Worm (Caenorhabditis elegans) whole organism, L4 larva: ENCODE measurements around the gene srx-33.

ENCODE experiments used
- F37D6.2 ChIP-seq: sonication (generic microtip); optimal IDR thresholded peaks from 2 replicates; lab custom pipeline; 2016; ENCODE audit warnings: mild to moderate bottlenecking, missing genetic modification characterization, missing compliant biosample characterization
- T20F7.1 ChIP-seq: fragments of 200-800 bp; sonication (Bioruptor generic); optimal IDR thresholded peaks from 2 replicates; lab custom pipeline; 2018; ENCODE audit warnings: mild to moderate bottlenecking, missing genetic modification characterization, missing compliant biosample characterization
- Y105C5A.15 ChIP-seq: fragments of 200-800 bp; sonication (Bioruptor generic); IDR thresholded peaks from 2 replicates; pipeline ENCODE4 v1.3.6; 2022; ENCODE audit warnings: missing genetic modification characterization, missing compliant biosample characterization
- ZK337.2 ChIP-seq: fragments of 200-800 bp; sonication (Bioruptor generic); IDR thresholded peaks from 2 replicates; pipeline ENCODE4 v1.3.6; 2022; ENCODE audit warnings: missing genetic modification reagents, missing genetic modification characterization, missing compliant biosample characterization
- aha-1 ChIP-seq: fragments of 150-350 bp; peaks from one replicate; lab custom pipeline; 2014; ENCODE audit warnings: missing biosample characterization, missing genetic modification characterization
- ceh-28 ChIP-seq: fragments of 150-350 bp; optimal IDR thresholded peaks from 2 replicates; lab custom pipeline; 2014; ENCODE audit warnings: missing biosample characterization, missing genetic modification reagents, missing genetic modification characterization
- ceh-62 ChIP-seq: sonication (generic microtip); optimal IDR thresholded peaks from 2 replicates; lab custom pipeline; 2017; ENCODE audit warnings: missing biosample characterization, missing genetic modification characterization
- ceh-82 ChIP-seq: sonication (generic microtip); optimal IDR thresholded peaks from 2 replicates; lab custom pipeline; 2017; ENCODE audit warnings: missing biosample characterization, missing genetic modification characterization
- daf-16 ChIP-seq, 3 experiments: sonication (generic microtip); optimal IDR thresholded peaks; 2 replicates each; lab custom pipeline; 2016 to 2017; ENCODE audit warnings: missing genetic modification characterization in 3 of 3, missing genetic modification reagents in 3 of 3, mild to moderate bottlenecking in 2 of 3, missing compliant biosample characterization in 2 of 3, missing biosample characterization in 1 of 3, moderate library complexity in 1 of 3
- daf-19 ChIP-seq: fragments of 200-800 bp; sonication (Bioruptor generic); conservative IDR thresholded peaks from 2 replicates; pipeline ENCODE4 v1.3.6; 2022; ENCODE audit warnings: missing genetic modification characterization, missing compliant biosample characterization
- dmd-6 ChIP-seq: fragments of 200-800 bp; sonication (Bioruptor generic); IDR thresholded peaks from 2 replicates; pipeline ENCODE4 v1.3.6; 2022; ENCODE audit warnings: missing genetic modification reagents, missing genetic modification characterization, missing compliant biosample characterization
- dve-1 ChIP-seq: sonication (generic microtip); optimal IDR thresholded peaks from 2 replicates; lab custom pipeline; 2017; ENCODE audit warnings: antibody characterized with exemption, mild to moderate bottlenecking, missing genetic modification characterization, missing compliant biosample characterization; ENCODE audit not compliant: insufficient read depth
- hlh-11 ChIP-seq: fragments of 200-800 bp; sonication (Bioruptor generic); optimal IDR thresholded peaks from 2 replicates; lab custom pipeline; 2018; ENCODE audit warnings: mild to moderate bottlenecking, missing genetic modification characterization, missing compliant biosample characterization
- hlh-30 ChIP-seq: sonication (generic microtip); optimal IDR thresholded peaks from 2 replicates; lab custom pipeline; 2017; ENCODE audit warnings: antibody characterized with exemption, mild to moderate bottlenecking, missing genetic modification characterization, missing compliant biosample characterization; ENCODE audit not compliant: insufficient read depth
- hmg-1.1 ChIP-seq: fragments of 200-800 bp; sonication (Bioruptor generic); IDR thresholded peaks from 2 replicates; pipeline ENCODE4 v1.3.6; 2022; ENCODE audit warnings: missing genetic modification reagents, missing genetic modification characterization, missing compliant biosample characterization
- lin-15B ChIP-seq: fragments of 150-350 bp; sonication (generic microtip); optimal IDR thresholded peaks from 3 replicates; lab custom pipeline; 2014; ENCODE audit warnings: missing biosample characterization, missing genetic modification characterization
- madf-5 ChIP-seq, 2 experiments: fragments of 200-800 bp; sonication (Bioruptor generic); IDR thresholded peaks; 2 replicates each; pipeline ENCODE4 v1.3.6; 2022; ENCODE audit warnings: missing compliant biosample characterization in 2 of 2, missing genetic modification characterization in 2 of 2
- nhr-102 ChIP-seq: sonication (generic microtip); optimal IDR thresholded peaks from 2 replicates; lab custom pipeline; 2016; ENCODE audit warnings: mild to moderate bottlenecking, missing genetic modification characterization, moderate library complexity, missing compliant biosample characterization
- nhr-237 ChIP-seq: sonication (generic microtip); optimal IDR thresholded peaks from 2 replicates; lab custom pipeline; 2017; ENCODE audit warnings: missing biosample characterization, missing genetic modification characterization
- nhr-28 ChIP-seq: fragments of 150-350 bp; optimal IDR thresholded peaks from 2 replicates; lab custom pipeline; 2014; ENCODE audit warnings: missing biosample characterization, missing genetic modification characterization
- nhr-41 ChIP-seq: fragments of 200-800 bp; sonication (Bioruptor generic); IDR thresholded peaks from 2 replicates; pipeline ENCODE4 v1.3.6; 2022; ENCODE audit warnings: missing genetic modification reagents, missing genetic modification characterization, missing compliant biosample characterization
- nhr-42 ChIP-seq: fragments of 200-800 bp; sonication (Bioruptor generic); IDR thresholded peaks from 2 replicates; pipeline ENCODE4 v1.3.6; 2022; ENCODE audit warnings: missing genetic modification characterization, missing compliant biosample characterization
- nhr-48 ChIP-seq: sonication (generic microtip); optimal IDR thresholded peaks from 2 replicates; lab custom pipeline; 2016; ENCODE audit warnings: mild to moderate bottlenecking, missing genetic modification characterization, missing compliant biosample characterization
- nhr-76 ChIP-seq: fragments of 150-350 bp; optimal IDR thresholded peaks from 2 replicates; lab custom pipeline; 2014; ENCODE audit warnings: missing biosample characterization, missing genetic modification characterization
- nhr-77 ChIP-seq: fragments of 150-350 bp; optimal IDR thresholded peaks from 2 replicates; lab custom pipeline; 2014; ENCODE audit warnings: missing biosample characterization, missing genetic modification characterization
- php-3 ChIP-seq: fragments of 200-800 bp; sonication (Bioruptor generic); IDR thresholded peaks from 2 replicates; pipeline ENCODE4 v1.3.6; 2022; ENCODE audit warnings: missing genetic modification reagents, missing genetic modification characterization, missing compliant biosample characterization
- pqm-1 ChIP-seq: sonication (generic microtip); optimal IDR thresholded peaks from 2 replicates; lab custom pipeline; 2017; ENCODE audit warnings: missing biosample characterization, missing genetic modification characterization
- saeg-2 ChIP-seq: fragments of 200-800 bp; sonication (Bioruptor generic); IDR thresholded peaks from 2 replicates; pipeline ENCODE4 v1.3.6; 2022; ENCODE audit warnings: missing genetic modification reagents, missing genetic modification characterization, missing compliant biosample characterization
- sdz-12 ChIP-seq: fragments of 200-800 bp; sonication (Bioruptor generic); optimal IDR thresholded peaks from 2 replicates; lab custom pipeline; 2018; ENCODE audit warnings: mild to moderate bottlenecking, missing genetic modification characterization, missing compliant biosample characterization
- snpc-4 ChIP-seq: fragments of 150-350 bp; optimal IDR thresholded peaks from 2 replicates; lab custom pipeline; 2014; ENCODE audit warnings: missing biosample characterization, missing genetic modification characterization
- tra-1 ChIP-seq: fragments of 200-800 bp; sonication (Bioruptor generic); IDR thresholded peaks from 2 replicates; pipeline ENCODE4 v1.3.6; 2022; ENCODE audit warnings: missing genetic modification reagents, missing genetic modification characterization, missing compliant biosample characterization
- unc-39 ChIP-seq: sonication (generic microtip); optimal IDR thresholded peaks from 2 replicates; lab custom pipeline; 2017; ENCODE audit warnings: missing biosample characterization, missing genetic modification characterization
- zfp-2 ChIP-seq: sonication (generic microtip); optimal IDR thresholded peaks from 2 replicates; lab custom pipeline; 2016; ENCODE audit warnings: mild to moderate bottlenecking, missing genetic modification characterization, missing compliant biosample characterization
- ztf-11 ChIP-seq: fragments of 150-350 bp; optimal IDR thresholded peaks from 2 replicates; lab custom pipeline; 2014; ENCODE audit warnings: missing biosample characterization, missing genetic modification characterization

srx-33 gene

DNA sequence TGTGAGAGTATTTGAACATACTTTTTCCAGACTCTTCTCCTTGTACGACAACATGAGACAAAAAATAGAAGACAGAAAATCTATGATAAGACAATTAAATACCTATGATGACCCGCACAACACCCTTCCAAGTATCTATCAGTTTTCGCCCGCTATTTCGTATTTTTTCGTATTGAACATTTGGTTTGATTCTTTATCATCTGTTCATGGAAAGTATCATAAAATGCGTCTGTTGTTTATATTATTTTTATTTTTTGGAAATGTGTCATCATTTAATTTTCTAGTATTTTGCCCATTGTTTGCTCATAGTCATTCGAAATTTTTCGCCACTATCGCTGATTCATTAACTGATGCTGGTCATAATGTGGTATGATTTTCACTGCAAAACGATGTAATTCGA is 38.4 kb upstream of the srx-33 start, which contains the start of gene ugt-39:
Gene ugt-39, plus strand, starts transcription at position 54 of the 400 bp plus-strand sequence.
- TF ChIP-seq dmd-6: peak; percentile 70
- no peak for TF ChIP-seq daf-16 (GFP tag; optimal IDR thresholded peaks at IDR 0.05; lab: Kevin White, UChicago)
- TF ChIP-seq daf-16 (tag; optimal IDR thresholded peaks at IDR 0.05; lab: Kevin White, UChicago): peak; percentile 91
- 0 out of 2 replicates have a peak, but pooled peaks have one; percentile 47 for TF ChIP-seq php-3 (GFP tag; lab: Robert Waterston, UW)
- TF ChIP-seq tra-1 (GFP tag; lab: Robert Waterston, UW): no peak
- TF ChIP-seq dve-1 (tag; lab: Kevin White, UChicago): peak; percentile 16
- peak; percentile 68 for TF ChIP-seq nhr-102 (tag; lab: Kevin White, UChicago)
- TF ChIP-seq sdz-12 (GFP tag; lab: Kevin White, UChicago): no peak
- TF ChIP-seq nhr-28 (tag; lab: Kevin White, UChicago): peak; percentile 87
- TF ChIP-seq hlh-30 (tag; lab: Kevin White, UChicago): peak; percentile 1
- no peak for TF ChIP-seq nhr-42
- TF ChIP-seq hlh-11 (tag; lab: Kevin White, UChicago): peak; percentile 52
- TF ChIP-seq nhr-77: peak; percentile 28
- TF ChIP-seq ceh-28 (tag; lab: Kevin White, UChicago): no peak

DNA sequence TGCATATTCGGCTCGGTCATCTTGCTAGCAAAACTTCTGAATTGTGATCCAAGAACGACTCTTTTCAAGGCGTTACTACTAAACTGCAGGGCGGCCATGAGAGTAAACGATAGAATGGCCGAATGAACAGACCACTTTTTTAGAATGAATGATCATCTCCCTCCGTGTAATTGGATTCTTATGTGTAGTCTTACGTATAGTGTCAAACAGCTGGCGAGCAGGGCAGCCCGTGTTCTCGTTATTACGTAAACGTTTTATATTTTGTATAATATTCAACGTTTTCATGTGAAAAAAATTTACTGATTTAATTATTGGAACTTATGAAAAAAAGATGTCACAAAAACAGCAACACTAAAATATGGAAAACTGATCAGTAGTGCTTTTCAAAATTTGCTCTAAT is 37.4 kb upstream of the srx-33 start, which contains the start of gene F10D2.10:
Gene F10D2.10, minus strand, starts transcription at position 101 of the 400 bp plus-strand sequence.
- TF ChIP-seq Y105C5A.15 (GFP tag; lab: Robert Waterston, UW) (no peak), aha-1 (peak; percentile 68)

DNA sequence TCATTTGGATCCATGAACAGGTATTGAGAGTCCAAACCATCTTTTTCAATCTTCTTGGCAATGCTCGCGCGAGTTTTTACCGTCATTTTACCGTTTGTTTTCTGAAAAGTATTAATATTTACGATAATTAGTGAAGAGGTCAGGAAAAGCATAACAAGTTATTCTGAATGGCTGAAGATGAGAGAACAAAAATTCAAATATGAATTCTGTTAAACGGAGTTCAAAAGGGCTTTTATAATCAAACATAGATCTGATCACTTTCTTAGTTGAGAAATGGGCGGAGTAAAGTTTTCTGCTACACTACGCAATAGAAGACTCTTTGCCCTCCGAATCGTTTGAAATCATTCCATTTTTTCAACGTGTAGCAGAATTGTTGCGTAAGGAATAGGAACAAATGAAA is 34.4 kb upstream of the srx-33 start, which contains the start of gene fat-7:
Gene fat-7, minus strand, starts transcription at position 101 of the 400 bp plus-strand sequence.
- no peak for TF ChIP-seq nhr-41 (GFP tag; lab: Robert Waterston, UW)
- no peak for TF ChIP-seq lin-15B (tag; lab: Kevin White, UChicago)
- TF ChIP-seq ZK337.2 (GFP tag; lab: Robert Waterston, UW): no peak
- no peak for TF ChIP-seq unc-39
- TF ChIP-seq ceh-62 (tag; lab: Kevin White, UChicago): no peak
- TF ChIP-seq F37D6.2 (tag; lab: Kevin White, UChicago): no peak
- TF ChIP-seq ceh-82 (tag; lab: Kevin White, UChicago): no peak
- no peak for TF ChIP-seq snpc-4 (tag; lab: Kevin White, UChicago)
- TF ChIP-seq nhr-48 (tag; lab: Kevin White, UChicago): no peak
- no peak for TF ChIP-seq saeg-2 (GFP tag; lab: Robert Waterston, UW)
- TF ChIP-seq madf-5 (GFP tag; IDR thresholded peaks at IDR 0.05; lab: Robert Waterston, UW): no peak
- TF ChIP-seq nhr-237 (tag; lab: Kevin White, UChicago): no peak
- TF ChIP-seq daf-19 (GFP tag; lab: Robert Waterston, UW): no peak
- no peak for TF ChIP-seq ztf-11 (tag; lab: Kevin White, UChicago)
- no peak for TF ChIP-seq dve-1 (tag; lab: Kevin White, UChicago)
- TF ChIP-seq zfp-2 (tag; lab: Kevin White, UChicago): no peak
- no peak for TF ChIP-seq nhr-76 (tag; lab: Kevin White, UChicago)

DNA sequence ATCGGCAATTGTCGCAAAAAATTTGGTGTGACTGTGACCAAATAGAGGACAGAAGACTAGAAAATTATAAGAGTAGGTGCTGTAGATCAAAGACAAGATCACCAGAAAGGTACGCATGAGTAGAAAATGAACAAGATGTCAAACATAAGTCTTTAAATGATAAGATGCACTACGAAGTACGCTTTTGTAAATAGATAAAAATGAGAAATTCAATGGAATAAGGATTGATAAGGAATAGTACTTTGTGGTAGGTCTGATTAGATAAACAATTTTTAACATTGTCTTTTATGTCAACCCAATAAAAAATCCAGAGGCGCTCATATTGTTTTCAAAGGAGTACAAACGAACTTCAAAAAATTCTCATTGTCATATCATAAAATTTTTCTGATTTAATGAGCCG is 31.9 kb upstream of the srx-33 start, which contains the start of gene F10D2.8:
Gene F10D2.8, minus strand, starts transcription at position 145 of the 400 bp plus-strand sequence.
- TF ChIP-seq nhr-28 (tag; lab: Kevin White, UChicago) (peak; percentile 99), dve-1 (tag; lab: Kevin White, UChicago) (peak; percentile 69), hmg-1.1 (GFP tag; lab: Robert Waterston, UW) (no peak), pqm-1 (peak; percentile 62), dmd-6 (peak; percentile 85), nhr-48 (tag; lab: Kevin White, UChicago) (peak; percentile 36), T20F7.1 (GFP tag; lab: Kevin White, UChicago) (no peak), nhr-77 (peak; percentile 26), nhr-102 (tag; lab: Kevin White, UChicago) (peak; percentile 52), daf-16 (GFP tag; optimal IDR thresholded peaks at IDR 0.05; lab: Kevin White, UChicago) (no peak), daf-16 (tag; optimal IDR thresholded peaks at IDR 0.05; lab: Kevin White, UChicago) (peak; percentile 83)
